Fruit fly (Drosophila melanogaster) whole organism, embryonic: ENCODE data around the gene CG42397.

Experiments used
- Aef1 ChIP-seq: fragments of 200-800 bp; sonication (Bioruptor generic); IDR thresholded peaks from 3 replicates; pipeline ENCODE4 v1.3.6; 2022; ENCODE audit warnings: missing biosample characterization, missing genetic modification characterization
- Awh ChIP-seq: fragments of 200-800 bp; sonication (Bioruptor generic); IDR thresholded peaks from 2 replicates; pipeline ENCODE4, ENCODE4 v1.3.6; 2022; ENCODE audit warnings: missing biosample characterization, missing genetic modification characterization
- CG10462 ChIP-seq: fragments of 200-800 bp; sonication (Bioruptor generic); optimal IDR thresholded peaks from 2 replicates; lab custom pipeline; 2016; ENCODE audit warnings: missing biosample characterization, missing genetic modification characterization
- CG11723 ChIP-seq: fragments of 200-800 bp; sonication (Bioruptor generic); optimal IDR thresholded peaks from 2 replicates; lab custom pipeline; 2017; ENCODE audit warnings: missing biosample characterization, mild to moderate bottlenecking, missing genetic modification characterization
- CG17359 ChIP-seq: fragments of 200-800 bp; sonication (Bioruptor generic); optimal IDR thresholded peaks from 3 replicates; lab custom pipeline; 2018; ENCODE audit warnings: missing biosample characterization, mild to moderate bottlenecking, missing genetic modification characterization, moderate library complexity
- CG17802 ChIP-seq: fragments of 200-800 bp; sonication (Bioruptor generic); optimal IDR thresholded peaks from 2 replicates; lab custom pipeline; 2018; ENCODE audit warnings: missing biosample characterization, mild to moderate bottlenecking, missing genetic modification characterization, moderate library complexity
- CG18476 ChIP-seq: fragments of 200-800 bp; sonication (Bioruptor generic); optimal IDR thresholded peaks from 2 replicates; lab custom pipeline; 2016; ENCODE audit warnings: missing biosample characterization, mild to moderate bottlenecking, missing genetic modification characterization
- CG2199 ChIP-seq: fragments of 200-800 bp; sonication (Bioruptor generic); IDR thresholded peaks from 3 replicates; pipeline ENCODE4 v1.3.6; 2022; ENCODE audit warnings: missing biosample characterization, missing genetic modification characterization
- CG30020 ChIP-seq: fragments of 200-800 bp; optimal IDR thresholded peaks from 2 replicates; lab custom pipeline; 2019; ENCODE audit warnings: missing biosample characterization, mild to moderate bottlenecking, missing genetic modification characterization, moderate library complexity
- CG3407 ChIP-seq: fragments of 200-800 bp; sonication (Bioruptor generic); optimal IDR thresholded peaks from 2 replicates; lab custom pipeline; 2018; ENCODE audit warnings: missing biosample characterization, mild to moderate bottlenecking, missing genetic modification characterization
- CG5245 ChIP-seq: fragments of 200-800 bp; sonication (Bioruptor generic); optimal IDR thresholded peaks from 3 replicates; lab custom pipeline; 2016; ENCODE audit warnings: missing biosample characterization, missing genetic modification characterization
- CG5953 ChIP-seq: fragments of 200-800 bp; sonication (Bioruptor generic); IDR thresholded peaks from 2 replicates; pipeline ENCODE4 v1.3.6; 2022; ENCODE audit warnings: missing biosample characterization, missing genetic modification characterization
- CG6175 ChIP-seq: fragments of 200-800 bp; sonication (Bioruptor generic); IDR thresholded peaks from 3 replicates; pipeline ENCODE4 v1.3.6; 2022; ENCODE audit warnings: missing biosample characterization, missing genetic modification characterization
- CG6689 ChIP-seq: fragments of 200-800 bp; sonication (Bioruptor generic); IDR thresholded peaks from 2 replicates; pipeline ENCODE4 v1.3.6; 2022; ENCODE audit warnings: missing biosample characterization, missing genetic modification characterization
- CG7556 ChIP-seq: fragments of 200-800 bp; sonication (Bioruptor generic); optimal IDR thresholded peaks from 2 replicates; lab custom pipeline; 2017; ENCODE audit warnings: missing biosample characterization, mild to moderate bottlenecking, missing genetic modification characterization
- CG7839 ChIP-seq: fragments of 200-800 bp; sonication (Bioruptor generic); optimal IDR thresholded peaks from 3 replicates; lab custom pipeline; 2018; ENCODE audit warnings: missing biosample characterization, mild to moderate bottlenecking, missing genetic modification characterization, moderate library complexity
- CG8359 ChIP-seq: fragments of 200-800 bp; sonication (Bioruptor generic); optimal IDR thresholded peaks from 2 replicates; lab custom pipeline; 2017; ENCODE audit warnings: missing biosample characterization, mild to moderate bottlenecking, missing genetic modification characterization, borderline replicate concordance
- CG9215 ChIP-seq: fragments of 200-800 bp; sonication (Bioruptor generic); IDR thresholded peaks from 2 replicates; pipeline ENCODE4 v1.3.6; 2022; ENCODE audit warnings: missing biosample characterization, missing genetic modification characterization
- Chrac-16 ChIP-seq: fragments of 200-800 bp; sonication (Bioruptor generic); optimal IDR thresholded peaks from 3 replicates; lab custom pipeline; 2016; ENCODE audit warnings: missing biosample characterization, missing genetic modification characterization
- Doc2 ChIP-seq: fragments of 200-800 bp; sonication (Bioruptor generic); IDR thresholded peaks from 2 replicates; pipeline ENCODE4 v1.3.6; 2022; ENCODE audit warnings: missing biosample characterization, missing genetic modification characterization
- E2f2 ChIP-seq: fragments of 200-800 bp; sonication (Bioruptor generic); IDR thresholded peaks from 2 replicates; pipeline ENCODE4 v1.3.6; 2022; ENCODE audit warnings: missing biosample characterization, missing genetic modification characterization
- H15 ChIP-seq: fragments of 200-800 bp; sonication (Bioruptor generic); IDR thresholded peaks from 3 replicates; pipeline ENCODE4 v1.3.6; 2022; ENCODE audit warnings: missing biosample characterization, missing genetic modification characterization
- HmgZ ChIP-seq: fragments of 200-800 bp; sonication (Bioruptor generic); optimal IDR thresholded peaks from 2 replicates; lab custom pipeline; 2018; ENCODE audit warnings: missing biosample characterization, mild to moderate bottlenecking, missing genetic modification characterization
- MESR4 ChIP-seq: fragments of 200-800 bp; sonication (Bioruptor generic); optimal IDR thresholded peaks from 2 replicates; lab custom pipeline; 2018; ENCODE audit warnings: missing biosample characterization, mild to moderate bottlenecking, missing genetic modification characterization, moderate library complexity
- NC2β ChIP-seq: fragments of 200-800 bp; sonication (Bioruptor generic); optimal IDR thresholded peaks from 2 replicates; lab custom pipeline; 2016; ENCODE audit warnings: missing biosample characterization, missing genetic modification characterization
- NK7.1 ChIP-seq: fragments of 200-800 bp; sonication (Bioruptor generic); optimal IDR thresholded peaks from 3 replicates; lab custom pipeline; 2016; ENCODE audit warnings: missing biosample characterization, missing genetic modification characterization
- Nf-YC ChIP-seq: fragments of 200-800 bp; optimal IDR thresholded peaks from 3 replicates; lab custom pipeline; 2019; ENCODE audit warnings: missing biosample characterization, mild to moderate bottlenecking, missing genetic modification characterization, moderate library complexity
- Scr ChIP-seq: fragments of 200-800 bp; sonication (Bioruptor generic); IDR thresholded peaks from 2 replicates; pipeline ENCODE4 v1.3.6; 2022; ENCODE audit warnings: missing biosample characterization, missing genetic modification characterization; ENCODE audit not compliant: partially characterized antibody
- Usf ChIP-seq: fragments of 200-800 bp; sonication (Bioruptor generic); optimal IDR thresholded peaks from 2 replicates; lab custom pipeline; 2017; ENCODE audit warnings: missing genotype, missing biosample characterization, missing genetic modification characterization
- ara ChIP-seq: fragments of 200-800 bp; sonication (Bioruptor generic); IDR thresholded peaks from 2 replicates; pipeline ENCODE4 v1.3.6; 2022; ENCODE audit warnings: missing biosample characterization, missing genetic modification characterization
- az2 ChIP-seq: fragments of 200-800 bp; sonication (Bioruptor generic); optimal IDR thresholded peaks from 3 replicates; lab custom pipeline; 2016; ENCODE audit warnings: missing biosample characterization, missing genetic modification characterization
- cas ChIP-seq: fragments of 200-800 bp; sonication (Bioruptor generic); IDR thresholded peaks from 2 replicates; pipeline ENCODE4 v1.3.6; 2022; ENCODE audit warnings: missing biosample characterization, missing genetic modification characterization
- danr ChIP-seq: fragments of 200-800 bp; sonication (Bioruptor generic); IDR thresholded peaks from 2 replicates; pipeline ENCODE4 v1.3.6; 2022; ENCODE audit warnings: missing biosample characterization, missing genetic modification characterization
- dati ChIP-seq: fragments of 200-800 bp; sonication (Bioruptor generic); IDR thresholded peaks from 2 replicates; pipeline ENCODE4 v1.3.6; 2022; ENCODE audit warnings: missing biosample characterization, missing genetic modification characterization
- dmrt99B ChIP-seq: fragments of 200-800 bp; sonication (Bioruptor generic); optimal IDR thresholded peaks from 2 replicates; lab custom pipeline; 2018; ENCODE audit warnings: missing biosample characterization, mild to moderate bottlenecking, missing genetic modification characterization, moderate library complexity
- dysf ChIP-seq: fragments of 200-800 bp; sonication (Bioruptor generic); IDR thresholded peaks from 3 replicates; pipeline ENCODE4 v1.3.6; 2022; ENCODE audit warnings: missing biosample characterization, missing genetic modification characterization
- fd3F ChIP-seq: fragments of 200-800 bp; sonication (Bioruptor generic); optimal IDR thresholded peaks from 2 replicates; lab custom pipeline; 2018; ENCODE audit warnings: missing biosample characterization, mild to moderate bottlenecking, missing genetic modification characterization, moderate library complexity
- gcm ChIP-seq: fragments of 200-800 bp; sonication (Bioruptor generic); optimal IDR thresholded peaks from 2 replicates; lab custom pipeline; 2019; ENCODE audit warnings: missing biosample characterization, mild to moderate bottlenecking, missing genetic modification characterization, moderate library complexity
- gro ChIP-seq: fragments of 200-800 bp; sonication (Bioruptor generic); optimal IDR thresholded peaks from 2 replicates; lab custom pipeline; 2016; ENCODE audit warnings: missing biosample characterization, missing genetic modification characterization
- gsb ChIP-seq: fragments of 200-800 bp; sonication (Bioruptor generic); IDR thresholded peaks from 2 replicates; pipeline ENCODE4 v1.3.6; 2022; ENCODE audit warnings: missing biosample characterization, missing genetic modification characterization
- oc ChIP-seq: fragments of 200-800 bp; sonication (Bioruptor generic); optimal IDR thresholded peaks from 2 replicates; lab custom pipeline; 2018; ENCODE audit warnings: missing biosample characterization, mild to moderate bottlenecking, missing genetic modification characterization, moderate library complexity
- phol ChIP-seq: fragments of 200-800 bp; sonication (Bioruptor generic); optimal IDR thresholded peaks from 3 replicates; lab custom pipeline; 2018; ENCODE audit warnings: missing biosample characterization, mild to moderate bottlenecking, missing genetic modification characterization, moderate library complexity
- sens-2 ChIP-seq: fragments of 200-800 bp; sonication (Bioruptor generic); IDR thresholded peaks from 2 replicates; pipeline ENCODE4 v1.3.6; 2022; ENCODE audit warnings: missing biosample characterization, missing genetic modification characterization
- seq ChIP-seq: fragments of 200-800 bp; sonication (Bioruptor generic); IDR thresholded peaks from 2 replicates; pipeline ENCODE4 v1.3.6; 2022; ENCODE audit warnings: missing biosample characterization, missing genetic modification characterization
- sima ChIP-seq: fragments of 200-800 bp; sonication (Bioruptor generic); optimal IDR thresholded peaks from 2 replicates; lab custom pipeline; 2016; ENCODE audit warnings: missing biosample characterization, missing genetic modification characterization
- tx ChIP-seq: fragments of 200-800 bp; sonication (Bioruptor generic); optimal IDR thresholded peaks from 2 replicates; lab custom pipeline; 2016; ENCODE audit warnings: missing biosample characterization, missing genetic modification characterization
- zen ChIP-seq: fragments of 200-800 bp; sonication (Bioruptor generic); optimal IDR thresholded peaks from 3 replicates; lab custom pipeline; 2018; ENCODE audit warnings: missing biosample characterization, mild to moderate bottlenecking, missing genetic modification characterization, moderate library complexity
- zen2 ChIP-seq: fragments of 200-800 bp; sonication (Bioruptor generic); IDR thresholded peaks from 3 replicates; pipeline ENCODE4 v1.3.6; 2022; ENCODE audit warnings: missing biosample characterization, missing genetic modification characterization; ENCODE audit not compliant: partially characterized antibody

The CG42397 gene

DNA sequence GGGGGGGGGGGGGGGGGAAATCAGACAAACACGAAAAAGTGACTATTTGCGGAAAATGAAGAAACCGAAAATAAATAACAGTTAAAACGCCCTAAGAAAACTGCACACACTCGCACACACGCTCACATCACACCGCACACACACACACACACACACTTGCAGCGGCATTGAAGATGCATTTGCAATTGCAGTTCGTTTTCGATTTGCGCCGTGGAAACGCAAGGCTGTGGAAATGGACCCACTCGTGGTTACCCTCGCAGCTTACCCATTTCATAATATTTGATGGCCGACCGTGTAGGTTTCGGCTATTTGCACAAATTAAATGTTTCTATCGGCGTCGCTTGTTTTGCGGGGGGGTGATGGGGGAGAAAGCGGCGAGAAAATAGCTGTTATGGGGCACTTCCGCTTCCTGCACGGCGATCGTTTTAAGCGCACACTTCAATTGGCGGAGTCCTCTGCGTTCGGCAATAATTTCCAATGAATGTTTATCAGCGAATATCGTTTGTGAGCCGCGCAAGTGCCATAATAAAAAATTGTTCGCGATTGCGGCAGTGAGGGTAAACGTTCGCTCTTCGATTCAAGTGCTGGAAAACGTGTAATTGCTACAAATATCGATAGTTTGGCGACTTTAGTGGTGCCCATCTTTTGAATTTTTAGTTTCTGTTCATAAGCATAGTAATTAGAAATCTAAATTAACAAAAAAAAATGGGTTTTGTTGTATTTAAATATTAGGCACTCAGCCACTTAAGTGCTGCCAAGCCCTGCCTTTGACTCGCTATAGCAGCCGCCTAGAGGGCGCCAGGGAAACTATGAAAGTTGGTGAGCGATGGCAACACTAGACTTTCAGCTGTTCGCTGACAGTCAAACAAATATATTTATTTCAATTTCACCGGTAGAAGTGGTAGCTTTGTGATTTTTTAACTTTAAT lies 29.0 kb upstream of the CG42397 start, which contains the start of the genes Pop2 and CG6928 (continued):
- peak; percentile 78 for TF ChIP-seq CG9215
- no peak for TF ChIP-seq Awh (GFP tag; lab: Robert Waterston, UW)
- TF ChIP-seq CG7839 (tag; lab: Kevin White, UChicago) = peak; percentile 61
- peak; percentile 49 for TF ChIP-seq fd3F (GFP tag; lab: Kevin White, UChicago)
- peak; percentile 32; the same call in 1 of the 2 replicates for TF ChIP-seq cas (GFP tag; lab: Robert Waterston, UW)
- TF ChIP-seq NK7.1 (GFP tag; lab: Kevin White, UChicago) = peak; percentile 34
- peak; percentile 57 for TF ChIP-seq CG17802 (tag; lab: Kevin White, UChicago)
- TF ChIP-seq danr = 0 out of 2 replicates have a peak, but pooled peaks have one; percentile 29
- peak; percentile 84 for TF ChIP-seq Chrac-16 (GFP tag; lab: Kevin White, UChicago)
- peak; percentile 62 for TF ChIP-seq Aef1 (GFP tag; lab: Robert Waterston, UW)
- TF ChIP-seq gcm (GFP tag; lab: Kevin White, UChicago) = no peak
- TF ChIP-seq CG6175 (GFP tag; lab: Robert Waterston, UW) = no peak
- TF ChIP-seq dati (GFP tag; lab: Robert Waterston, UW) = no peak
- TF ChIP-seq MESR4 (GFP tag; lab: Kevin White, UChicago) = peak; percentile 82
- TF ChIP-seq CG10462 (GFP tag; lab: Kevin White, UChicago) = peak; percentile 13
- TF ChIP-seq sens-2 (GFP tag; lab: Robert Waterston, UW) = no peak
- TF ChIP-seq Usf (GFP tag; lab: Kevin White, UChicago) = peak; percentile 26
- TF ChIP-seq CG2199 = 0 out of 3 replicates have a peak, but pooled peaks have one; percentile 47
- TF ChIP-seq CG5953 = no peak
- TF ChIP-seq CG30020 (tag; lab: Kevin White, UChicago) = peak; percentile 42
- no peak for TF ChIP-seq dmrt99B (tag; lab: Kevin White, UChicago)
- 0 out of 2 replicates have a peak, but pooled peaks have one; percentile 37 for TF ChIP-seq gsb (GFP tag; lab: Robert Waterston, UW)
- peak; percentile 52; the same call in 1 of the 2 replicates for TF ChIP-seq CG6689 (GFP tag; lab: Robert Waterston, UW)
- TF ChIP-seq Doc2 = no peak
- peak; percentile 89 for TF ChIP-seq Scr (GFP tag; lab: Robert Waterston, UW)
- TF ChIP-seq HmgZ = peak; percentile 80
- TF ChIP-seq zen = peak; percentile 71
- peak; percentile 55 for TF ChIP-seq CG17359 (tag; lab: Kevin White, UChicago)
- peak; percentile 71 for TF ChIP-seq dysf
- TF ChIP-seq CG3407 (GFP tag; lab: Kevin White, UChicago) = peak; percentile 54
- peak; percentile 80 for TF ChIP-seq CG5245
- peak; percentile 58; the same call in 1 of the 2 replicates for TF ChIP-seq seq (GFP tag; lab: Robert Waterston, UW)
- no peak for TF ChIP-seq oc (tag; lab: Kevin White, UChicago)
- TF ChIP-seq tx = peak; percentile 82
- TF ChIP-seq CG7556 (GFP tag; lab: Kevin White, UChicago) = peak; percentile 52
- TF ChIP-seq phol (tag; lab: Kevin White, UChicago) = peak; percentile 84
- peak; percentile 82 for TF ChIP-seq NC2β (GFP tag; lab: Kevin White, UChicago)
- TF ChIP-seq E2f2 (GFP tag; lab: Robert Waterston, UW) = peak; percentile 79
- TF ChIP-seq zen2 (GFP tag; lab: Robert Waterston, UW) = peak; percentile 67; the same call in 1 of the 3 replicates
- peak; percentile 62 for TF ChIP-seq CG18476 (GFP tag; lab: Kevin White, UChicago)
- peak; percentile 71 for TF ChIP-seq gro (GFP tag; lab: Kevin White, UChicago)
- peak; percentile 44 for TF ChIP-seq CG8359 (GFP tag; lab: Kevin White, UChicago)
- peak; percentile 24 for TF ChIP-seq sima (GFP tag; lab: Kevin White, UChicago)
- TF ChIP-seq CG11723 = peak; percentile 40
- peak; percentile 54; the same call in 1 of the 2 replicates for TF ChIP-seq ara (GFP tag; lab: Robert Waterston, UW)
- TF ChIP-seq az2 (GFP tag; lab: Kevin White, UChicago) = peak; percentile 64
- TF ChIP-seq H15 = peak; percentile 66; the same call in 2 of the 3 replicates
- TF ChIP-seq Nf-YC (tag; lab: Kevin White, UChicago) = peak; percentile 46
